Worm (Caenorhabditis elegans) whole organism, L3 larva: Measurements from ENCODE around the gene cng-1.

Source experiments
- R02D3.7 ChIP-seq: fragments of 150-350 bp; optimal IDR thresholded peaks from 2 replicates; lab custom pipeline; 2014; ENCODE audit warnings: missing biosample characterization, missing genetic modification characterization
- ZK546.5 ChIP-seq: sonication (generic microtip); optimal IDR thresholded peaks from 2 replicates; lab custom pipeline; 2017; ENCODE audit warnings: missing biosample characterization, missing genetic modification characterization
- aly-2 ChIP-seq: fragments of 150-350 bp; optimal IDR thresholded peaks from 2 replicates; lab custom pipeline; 2014; ENCODE audit warnings: missing biosample characterization, missing genetic modification characterization
- ceh-16 ChIP-seq: sonication (generic microtip); optimal IDR thresholded peaks from 2 replicates; lab custom pipeline; 2017; ENCODE audit warnings: missing biosample characterization, missing genetic modification characterization
- ceh-9 ChIP-seq: sonication (generic microtip); optimal IDR thresholded peaks from 2 replicates; lab custom pipeline; 2018; ENCODE audit warnings: missing biosample characterization, missing genetic modification characterization
- daf-12 ChIP-seq: fragments of 150-350 bp; optimal IDR thresholded peaks from 2 replicates; lab custom pipeline; 2014; ENCODE audit warnings: missing biosample characterization, missing genetic modification reagents, missing genetic modification characterization
- egl-27 ChIP-seq: sonication (generic microtip); optimal IDR thresholded peaks from 4 replicates; lab custom pipeline; 2017; ENCODE audit warnings: missing biosample characterization, missing genetic modification reagents, missing genetic modification characterization
- egl-5 ChIP-seq: fragments of 150-350 bp; optimal IDR thresholded peaks from 2 replicates; lab custom pipeline; 2017; ENCODE audit warnings: missing biosample characterization, missing genetic modification reagents, missing genetic modification characterization, inconsistent platforms
- elt-2 ChIP-seq: sonication (generic microtip); optimal IDR thresholded peaks from 2 replicates; lab custom pipeline; 2016; ENCODE audit warnings: missing genetic modification reagents, mild to moderate bottlenecking, missing genetic modification characterization, missing compliant biosample characterization
- eor-1 ChIP-seq, 2 experiments: fragments of 150-350 bp; optimal IDR thresholded peaks; 2 replicates each; lab custom pipeline; 2014 to 2018; ENCODE audit warnings: missing biosample characterization in 2 of 2, missing genetic modification characterization in 2 of 2
- fkh-10 ChIP-seq: sonication (generic microtip); optimal IDR thresholded peaks from 2 replicates; lab custom pipeline; 2017; ENCODE audit warnings: missing biosample characterization, missing genetic modification reagents, missing genetic modification characterization
- fkh-2 ChIP-seq: fragments of 150-350 bp; optimal IDR thresholded peaks from 2 replicates; lab custom pipeline; 2014; ENCODE audit warnings: missing biosample characterization, missing genetic modification reagents, missing genetic modification characterization
- jun-1 ChIP-seq: fragments of 150-350 bp; optimal IDR thresholded peaks from 2 replicates; lab custom pipeline; 2014; ENCODE audit warnings: missing biosample characterization, missing genetic modification reagents, missing genetic modification characterization
- lin-15B ChIP-seq: fragments of 150-350 bp; optimal IDR thresholded peaks from 2 replicates; lab custom pipeline; 2014; ENCODE audit warnings: missing biosample characterization, missing genetic modification characterization
- lsy-12 ChIP-seq: sonication (generic microtip); optimal IDR thresholded peaks from 2 replicates; lab custom pipeline; 2016; ENCODE audit warnings: mild to moderate bottlenecking, missing genetic modification characterization, missing compliant biosample characterization
- mdl-1 ChIP-seq: fragments of 150-350 bp; optimal IDR thresholded peaks from 2 replicates; lab custom pipeline; 2014; ENCODE audit warnings: missing biosample characterization, missing genetic modification characterization
- nhr-23 ChIP-seq: fragments of 150-350 bp; optimal IDR thresholded peaks from 2 replicates; lab custom pipeline; 2014; ENCODE audit warnings: missing biosample characterization, missing genetic modification reagents, missing genetic modification characterization
- nhr-237 ChIP-seq: fragments of 150-350 bp; optimal IDR thresholded peaks from 2 replicates; lab custom pipeline; 2014; ENCODE audit warnings: missing biosample characterization, missing genetic modification characterization
- nhr-25 ChIP-seq: sonication (generic microtip); optimal IDR thresholded peaks from 2 replicates; lab custom pipeline; 2017; ENCODE audit warnings: missing biosample characterization, missing genetic modification characterization
- nhr-28 ChIP-seq: fragments of 150-350 bp; optimal IDR thresholded peaks from 2 replicates; lab custom pipeline; 2014; ENCODE audit warnings: missing biosample characterization, missing genetic modification characterization
- nhr-77 ChIP-seq: fragments of 150-350 bp; optimal IDR thresholded peaks from 2 replicates; lab custom pipeline; 2014; ENCODE audit warnings: missing biosample characterization, missing genetic modification characterization
- pha-4 ChIP-seq: fragments of 150-350 bp; optimal IDR thresholded peaks from 2 replicates; lab custom pipeline; 2014; ENCODE audit warnings: missing biosample characterization, missing genetic modification reagents, missing genetic modification characterization
- pqm-1 ChIP-seq: fragments of 150-350 bp; optimal IDR thresholded peaks from 2 replicates; lab custom pipeline; 2017; ENCODE audit warnings: missing biosample characterization, missing genetic modification characterization, inconsistent platforms
- sea-2 ChIP-seq: fragments of 150-350 bp; sonication (generic microtip); optimal IDR thresholded peaks from 4 replicates; lab custom pipeline; 2014; ENCODE audit warnings: missing biosample characterization, missing genetic modification reagents, missing genetic modification characterization
- tbx-2 ChIP-seq: sonication (generic microtip); optimal IDR thresholded peaks from 2 replicates; lab custom pipeline; 2016; ENCODE audit warnings: mild to moderate bottlenecking, missing genetic modification characterization, missing compliant biosample characterization
- unc-39 ChIP-seq: sonication (generic microtip); optimal IDR thresholded peaks from 4 replicates; lab custom pipeline; 2017; ENCODE audit warnings: missing biosample characterization, missing genetic modification characterization
- unc-62 ChIP-seq: fragments of 150-350 bp; sonication (generic microtip); optimal IDR thresholded peaks from 4 replicates; lab custom pipeline; 2014; ENCODE audit warnings: missing biosample characterization, missing genetic modification reagents, missing genetic modification characterization
- zag-1 ChIP-seq: fragments of 150-350 bp; optimal IDR thresholded peaks from 2 replicates; lab custom pipeline; 2014; ENCODE audit warnings: missing biosample characterization, missing genetic modification characterization
- ztf-11 ChIP-seq: fragments of 150-350 bp; optimal IDR thresholded peaks from 2 replicates; lab custom pipeline; 2014; ENCODE audit warnings: missing biosample characterization, missing genetic modification characterization
- ztf-4 ChIP-seq: fragments of 150-350 bp; optimal IDR thresholded peaks from 2 replicates; lab custom pipeline; 2014; ENCODE audit warnings: missing biosample characterization, missing genetic modification characterization

cng-1 gene

DNA sequence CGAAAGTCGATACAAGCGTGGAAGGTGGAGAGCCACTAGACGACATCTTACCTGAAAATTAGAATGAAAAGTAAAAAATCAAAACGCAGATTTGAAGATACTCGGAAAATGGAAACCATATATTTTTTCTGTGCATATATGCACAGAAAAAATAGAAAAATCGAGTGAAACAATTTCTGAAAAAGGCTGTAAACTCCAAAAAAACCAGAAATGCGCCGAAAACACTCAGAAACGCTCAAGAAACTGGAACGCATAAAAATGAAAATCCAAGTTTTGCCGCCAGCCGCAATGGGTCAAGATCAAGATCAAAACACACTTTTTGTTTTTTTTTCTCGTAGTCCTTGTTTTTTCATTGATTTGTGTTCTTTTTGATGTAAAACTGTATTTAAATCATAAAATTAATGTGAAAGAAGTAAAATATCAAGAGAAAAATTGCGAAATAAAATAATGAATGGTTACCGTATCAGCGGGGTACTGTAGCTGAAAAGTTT lies 38.6 kb downstream of the cng-1 start, which contains the start of gene T01C3.3:
T01C3.3 (minus strand) TSS at position 51 of the 491 bp plus-strand sequence.
- TF ChIP-seq nhr-237, result no peak

DNA sequence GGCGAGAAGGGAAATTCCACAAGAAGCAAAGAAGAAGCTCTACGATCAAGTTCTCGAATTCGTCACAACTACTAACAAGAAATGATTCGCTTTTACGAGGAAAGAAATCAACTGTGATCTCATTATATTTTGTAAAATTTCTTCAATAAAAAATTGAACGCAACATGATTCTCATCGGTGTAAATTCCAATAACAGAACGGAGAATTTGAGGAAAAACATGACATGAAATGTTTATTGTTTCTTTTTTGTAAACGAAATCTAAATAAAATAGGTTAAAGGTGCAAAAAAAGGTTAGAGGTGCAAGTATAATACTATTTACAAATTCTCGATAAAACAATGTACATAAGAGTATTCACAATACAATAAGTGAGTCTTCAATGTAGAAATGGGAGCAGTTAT lies 39.8 kb downstream of the cng-1 start:
- no peak for TF ChIP-seq ztf-11
- no peak for TF ChIP-seq lsy-12 (tag; lab: Kevin White, UChicago)
- TF ChIP-seq fkh-2 (tag; lab: Kevin White, UChicago), result no peak
- no peak for TF ChIP-seq unc-62 (GFP tag; lab: Kevin White, UChicago)
- no peak for TF ChIP-seq sea-2 (GFP tag; lab: Kevin White, UChicago)
- TF ChIP-seq elt-2 (tag; lab: Kevin White, UChicago), result no peak
- no peak for TF ChIP-seq nhr-25 (tag; lab: Kevin White, UChicago)
- no peak for TF ChIP-seq ZK546.5 (tag; lab: Kevin White, UChicago)
- TF ChIP-seq ztf-4 (tag; lab: Kevin White, UChicago), result no peak
- no peak for TF ChIP-seq nhr-77 (tag; lab: Kevin White, UChicago)
- TF ChIP-seq nhr-23, result no peak
- no peak for TF ChIP-seq egl-27
- TF ChIP-seq ceh-9 (tag; lab: Kevin White, UChicago), result no peak
- TF ChIP-seq egl-5 (tag; lab: Kevin White, UChicago), result no peak
- no peak for TF ChIP-seq pqm-1 (tag; lab: Kevin White, UChicago)
- no peak for TF ChIP-seq aly-2 (tag; lab: Kevin White, UChicago)
- TF ChIP-seq tbx-2, result no peak

ce11 chrV:14990843-14991242 lies 40.4 kb downstream of the cng-1 start, which contains the start of the genes cdt-2 and T01C3.2:
Gene cdt-2 (minus strand): TSS chrV:14991126.
Gene T01C3.2 (plus strand): TSS chrV:14991168.
- peak; percentile 71 for TF ChIP-seq pha-4 (tag; lab: Kevin White, UChicago)
- TF ChIP-seq R02D3.7, result peak; percentile 91
- peak; percentile 10 for TF ChIP-seq nhr-23
- TF ChIP-seq lin-15B (tag; lab: Kevin White, UChicago), result peak; percentile 62
- TF ChIP-seq nhr-28 (tag; lab: Kevin White, UChicago), result no peak

DNA sequence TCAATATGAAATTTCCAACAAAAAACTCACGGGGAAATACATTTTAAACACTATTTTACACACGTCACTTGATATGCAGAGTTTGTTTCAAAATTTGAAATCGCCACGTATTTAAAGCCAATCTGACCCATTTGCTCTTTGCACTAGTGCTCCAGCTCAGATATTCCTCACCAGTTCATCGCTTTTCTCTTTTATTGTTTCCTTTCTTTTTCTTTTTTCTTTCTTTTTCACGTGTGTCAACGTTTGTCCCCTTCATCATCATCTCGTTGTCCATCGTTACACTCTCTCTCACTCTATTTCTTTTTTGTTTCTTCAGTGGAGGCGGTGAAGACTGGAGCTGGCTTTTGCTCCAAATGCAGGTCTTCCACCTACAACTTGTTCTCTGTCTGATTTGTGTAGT lies 46.7 kb downstream of the cng-1 start, which contains the start of gene F02D8.4:
F02D8.4 (plus strand) TSS at position 301 of the 400 bp plus-strand sequence.
- TF ChIP-seq tbx-2, result no peak
- TF ChIP-seq, all 47 proteins: peak for 0

DNA sequence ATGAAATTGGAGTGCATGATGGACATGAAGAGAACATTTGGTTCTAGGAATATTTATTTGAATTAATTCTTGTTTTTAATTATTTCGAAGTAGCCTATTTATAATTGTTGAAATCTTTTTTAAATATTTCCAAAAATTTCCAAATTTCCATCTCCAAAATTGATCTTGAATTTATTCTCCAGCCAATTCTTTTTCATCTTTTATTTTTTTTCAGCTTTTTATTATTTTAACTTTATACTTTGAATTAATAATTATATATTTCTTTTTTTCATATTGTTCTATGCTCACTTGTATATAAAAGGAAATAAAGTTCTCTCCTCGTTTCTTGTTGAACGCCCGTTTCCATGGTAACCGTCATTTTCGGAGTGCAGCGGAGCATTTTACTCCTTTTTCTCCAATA lies 51.3 kb downstream of the cng-1 start, which contains the start of gene xbx-1:
xbx-1 (plus strand) TSS at position 301 of the 400 bp plus-strand sequence.
- TF ChIP-seq ceh-16 (tag; lab: Kevin White, UChicago), result no peak
- no peak for TF ChIP-seq daf-12 (tag; lab: Kevin White, UChicago)
- TF ChIP-seq, all 47 proteins: peak for 0

DNA sequence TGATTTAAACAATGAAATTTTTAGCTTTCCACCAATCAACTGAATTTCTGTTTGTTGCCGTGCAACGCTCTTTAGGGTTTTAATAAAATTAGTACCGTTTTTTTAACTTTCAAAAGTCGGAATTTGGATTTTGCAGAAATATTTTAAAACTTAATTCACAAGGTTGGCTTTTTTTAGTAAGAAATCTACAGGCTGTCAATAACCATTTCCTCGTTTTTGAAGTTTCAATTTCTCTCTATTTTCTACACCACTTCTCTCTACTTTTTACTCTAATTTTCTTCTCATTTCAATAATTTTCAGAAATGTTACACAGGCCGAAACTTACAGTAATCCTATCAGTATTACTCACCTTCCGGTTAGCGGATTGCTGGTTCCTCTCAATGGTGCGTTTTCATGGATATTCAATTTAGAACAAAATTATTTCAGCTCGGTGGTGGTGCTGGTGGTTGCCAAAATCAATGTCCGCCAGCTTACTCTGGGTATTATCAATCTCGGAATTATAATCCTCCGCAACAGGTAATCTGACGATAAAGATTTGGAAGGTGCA lies 53.0 kb downstream of the cng-1 start, which contains the start of the genes grd-12 and F02D8.1:
grd-12 (plus strand) TSS at position 301 of the 547 bp plus-strand sequence.
F02D8.1 (minus strand) TSS at position 497 of the 547 bp plus-strand sequence.
- TF ChIP-seq eor-1 (tag; optimal IDR thresholded peaks at IDR 0.05; lab: Kevin White, UChicago), result no peak
- TF ChIP-seq nhr-23, result no peak
- no peak for TF ChIP-seq ceh-16 (tag; lab: Kevin White, UChicago)
- TF ChIP-seq mdl-1, result no peak
- TF ChIP-seq fkh-2 (tag; lab: Kevin White, UChicago), result no peak
- no peak for TF ChIP-seq nhr-28 (tag; lab: Kevin White, UChicago)
- TF ChIP-seq zag-1, result no peak
- TF ChIP-seq ZK546.5 (tag; lab: Kevin White, UChicago), result no peak
- no peak for TF ChIP-seq elt-2 (tag; lab: Kevin White, UChicago)
- no peak for TF ChIP-seq fkh-10 (GFP tag; lab: Kevin White, UChicago)
- no peak for TF ChIP-seq unc-39 (tag; lab: Kevin White, UChicago)
- no peak for TF ChIP-seq egl-5 (tag; lab: Kevin White, UChicago)
- no peak for TF ChIP-seq jun-1 (tag; lab: Kevin White, UChicago)
